Fruit fly (Drosophila melanogaster) whole organism: ENCODE results near the gene CSN1a.
"Not testable (repeated sequence)": the region's sequence is repeated elsewhere in the genome, so short reads cannot be mapped to it uniquely, and the experiment has no call there.

Experiments used
- CG8478 ChIP-seq: fragments of >200 bp; optimal IDR thresholded peaks from 2 replicates; lab custom pipeline; 2018; ENCODE audit warnings: inconsistent platforms
- Dll ChIP-seq: fragments of >200 bp; optimal IDR thresholded peaks from 2 replicates; lab custom pipeline; 2017
- EcR ChIP-seq, 2 experiments: fragments of >200 bp; optimal IDR thresholded peaks; 2 replicates each; lab custom pipeline; 2017; ENCODE audit warnings: missing biosample characterization in 2 of 2, missing genetic modification characterization in 2 of 2, missing genetic modification reagents in 2 of 2
- pan ChIP-seq: fragments of >200 bp; optimal IDR thresholded peaks from 2 replicates; lab custom pipeline; 2017
- psq ChIP-seq: fragments of >200 bp; optimal IDR thresholded peaks from 2 replicates; lab custom pipeline; 2017
- usp ChIP-seq: fragments of >200 bp; optimal IDR thresholded peaks from 2 replicates; lab custom pipeline; 2017; ENCODE audit warnings: missing biosample characterization, missing genetic modification characterization, mixed read lengths

CSN1a gene

DNA sequence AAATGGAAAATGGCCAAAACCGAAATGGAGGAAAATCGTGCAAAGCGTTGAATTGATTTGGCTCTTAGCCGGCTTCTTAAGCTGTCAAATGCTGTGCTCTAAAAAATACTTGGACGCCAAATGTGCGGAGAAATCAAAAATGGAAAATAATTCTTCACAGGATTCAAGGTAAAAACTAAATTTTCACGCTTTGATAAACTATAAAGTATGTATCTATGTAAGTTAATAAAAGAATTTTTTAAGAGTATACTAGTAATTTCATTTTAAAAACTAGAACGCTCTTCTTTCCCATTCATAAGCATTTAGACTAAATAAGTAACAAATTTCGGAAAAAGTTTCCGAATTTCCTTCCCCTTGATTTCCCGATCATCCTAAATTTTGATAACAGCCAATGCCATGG, at the start of gene CSN1a:
CSN1a (plus strand) TSS at position 301 of the 400 bp plus-strand sequence.
- TF ChIP-seq usp (GFP tag; lab: Kevin White, UChicago) = no peak
- no peak for TF ChIP-seq pan (lab: Kevin White, UChicago)
- no peak for TF ChIP-seq EcR (GFP tag; optimal IDR thresholded peaks at IDR 0.05; lab: Kevin White, UChicago)
- no peak for TF ChIP-seq psq
- no peak for TF ChIP-seq CG8478 (lab: Kevin White, UChicago)

DNA sequence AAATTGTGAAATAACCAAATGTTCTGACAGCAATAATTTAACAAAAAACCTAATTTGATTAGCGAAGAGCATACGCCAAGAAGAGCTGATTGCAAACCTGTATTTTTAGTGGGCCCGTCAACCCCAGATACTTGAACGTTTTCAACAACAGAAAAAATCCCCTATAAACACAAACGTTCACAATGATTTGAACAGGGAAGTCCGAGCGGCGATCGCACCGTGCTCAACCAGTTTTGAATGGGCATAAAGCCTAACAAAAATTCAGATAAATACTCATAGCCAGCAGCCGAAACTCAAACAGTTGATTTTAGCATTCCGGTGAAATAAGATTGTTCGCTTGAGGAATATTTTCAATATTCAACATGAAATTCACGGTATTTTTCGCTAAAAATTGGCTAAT, 49.1 kb upstream of the CSN1a start, which contains the start of gene CG34165:
CG34165 (plus strand) TSS at position 284 of the 400 bp plus-strand sequence.
- TF ChIP-seq usp (GFP tag; lab: Kevin White, UChicago) (no peak), Dll (lab: Kevin White, UChicago) (no peak), psq (no peak), pan (lab: Kevin White, UChicago) (no peak), EcR (GFP tag; optimal IDR thresholded peaks at IDR 0.05; lab: Kevin White, UChicago) (no peak), CG8478 (lab: Kevin White, UChicago) (no peak)

DNA sequence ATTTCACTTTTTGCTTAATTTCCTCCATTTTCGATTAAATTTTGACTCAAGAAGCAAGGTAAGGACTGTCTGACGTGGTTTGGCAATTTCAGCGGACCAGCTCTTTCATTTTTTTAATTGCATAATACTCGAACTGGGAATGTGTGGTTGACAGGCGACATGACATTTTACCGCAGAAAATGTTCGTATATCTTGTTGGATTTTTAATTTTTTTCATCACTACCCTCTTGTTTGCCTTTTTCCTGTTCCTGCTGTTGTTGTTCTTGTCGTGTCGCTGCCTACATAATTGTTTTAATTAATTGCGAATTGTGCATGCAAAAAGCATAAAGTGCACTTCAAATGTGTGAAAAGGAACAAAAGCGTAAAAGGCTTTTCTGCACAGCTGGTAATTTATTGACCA, 32.5 kb upstream of the CSN1a start, which contains the start of gene CG42685:
CG42685 (minus strand) TSS at position 101 of the 400 bp plus-strand sequence.
- no peak for TF ChIP-seq EcR (GFP tag; optimal IDR thresholded peaks at IDR 0.05; lab: Kevin White, UChicago)
- TF ChIP-seq CG8478 (lab: Kevin White, UChicago) = no peak
- TF ChIP-seq pan (lab: Kevin White, UChicago) = no peak
- TF ChIP-seq psq = no peak
- TF ChIP-seq Dll (lab: Kevin White, UChicago) = no peak
- TF ChIP-seq usp (GFP tag; lab: Kevin White, UChicago) = no peak

DNA sequence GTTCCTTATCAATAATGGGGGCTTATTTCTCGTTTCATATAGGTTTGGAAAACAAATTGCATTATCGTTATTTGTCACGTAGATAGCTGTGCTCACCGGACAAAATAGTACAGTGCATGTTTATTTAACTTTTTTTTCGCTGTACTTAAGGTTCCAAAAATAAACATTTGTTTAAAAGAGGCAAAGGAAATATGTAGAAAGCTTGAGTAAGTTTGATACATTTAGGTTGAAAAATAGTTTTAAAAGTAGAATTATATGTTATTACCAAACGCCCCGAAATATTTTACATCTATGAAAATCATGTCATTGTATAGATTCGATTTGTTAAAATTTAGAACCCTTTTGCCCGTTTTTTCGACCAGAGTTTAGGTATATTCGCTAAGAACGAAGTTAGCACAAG, 27.0 kb upstream of the CSN1a start, which contains the start of gene CG31835:
CG31835 (plus strand) TSS at position 301 of the 400 bp plus-strand sequence.
- TF ChIP-seq Dll, pan, CG8478 (lab: Kevin White, UChicago): not testable (repeated sequence)

DNA sequence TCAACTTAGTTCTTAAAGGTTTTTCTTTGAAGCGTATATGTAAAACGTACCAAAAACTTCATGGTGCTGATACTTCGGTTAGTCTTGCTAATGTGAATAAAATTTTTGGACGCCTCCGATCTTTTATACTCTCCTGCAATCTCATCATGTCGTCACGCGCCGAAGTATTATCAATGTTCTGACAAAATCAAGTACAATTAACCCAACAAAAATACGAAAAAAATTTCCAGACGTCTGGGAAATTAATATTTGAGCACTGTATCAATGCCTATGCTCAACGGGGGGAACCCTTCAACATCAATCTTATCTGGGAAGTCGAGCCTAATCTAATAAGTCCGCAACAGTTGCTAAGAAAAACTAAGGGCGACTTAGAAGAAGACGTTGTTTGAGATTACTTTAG, 24.9 kb upstream of the CSN1a start, which contains the start of gene CG31775:
CG31775 (minus strand) TSS at position 101 of the 400 bp plus-strand sequence.
- TF ChIP-seq psq; CG8478 (lab: Kevin White, UChicago); usp (GFP tag; lab: Kevin White, UChicago): not testable (repeated sequence)

DNA sequence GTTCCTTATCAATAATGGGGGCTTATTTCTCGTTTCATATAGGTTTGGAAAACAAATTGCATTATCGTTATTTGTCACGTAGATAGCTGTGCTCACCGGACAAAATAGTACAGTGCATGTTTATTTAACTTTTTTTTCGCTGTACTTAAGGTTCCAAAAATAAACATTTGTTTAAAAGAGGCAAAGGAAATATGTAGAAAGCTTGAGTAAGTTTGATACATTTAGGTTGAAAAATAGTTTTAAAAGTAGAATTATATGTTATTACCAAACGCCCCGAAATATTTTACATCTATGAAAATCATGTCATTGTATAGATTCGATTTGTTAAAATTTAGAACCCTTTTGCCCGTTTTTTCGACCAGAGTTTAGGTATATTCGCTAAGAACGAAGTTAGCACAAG, 23.0 kb upstream of the CSN1a start, which contains the start of gene CG42585:
CG42585 (plus strand) TSS at position 301 of the 400 bp plus-strand sequence.
- TF ChIP-seq EcR (GFP tag; optimal IDR thresholded peaks at IDR 0.05; lab: Kevin White, UChicago); pan (lab: Kevin White, UChicago); Dll (lab: Kevin White, UChicago): not testable (repeated sequence)

DNA sequence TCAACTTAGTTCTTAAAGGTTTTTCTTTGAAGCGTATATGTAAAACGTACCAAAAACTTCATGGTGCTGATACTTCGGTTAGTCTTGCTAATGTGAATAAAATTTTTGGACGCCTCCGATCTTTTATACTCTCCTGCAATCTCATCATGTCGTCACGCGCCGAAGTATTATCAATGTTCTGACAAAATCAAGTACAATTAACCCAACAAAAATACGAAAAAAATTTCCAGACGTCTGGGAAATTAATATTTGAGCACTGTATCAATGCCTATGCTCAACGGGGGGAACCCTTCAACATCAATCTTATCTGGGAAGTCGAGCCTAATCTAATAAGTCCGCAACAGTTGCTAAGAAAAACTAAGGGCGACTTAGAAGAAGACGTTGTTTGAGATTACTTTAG, 20.8 kb upstream of the CSN1a start, which contains the start of gene CG42586:
CG42586 (minus strand) TSS at position 101 of the 400 bp plus-strand sequence.
- not testable (repeated sequence) for TF ChIP-seq EcR (GFP tag; optimal IDR thresholded peaks at IDR 0.05; lab: Kevin White, UChicago); psq; CG8478 (lab: Kevin White, UChicago)

DNA sequence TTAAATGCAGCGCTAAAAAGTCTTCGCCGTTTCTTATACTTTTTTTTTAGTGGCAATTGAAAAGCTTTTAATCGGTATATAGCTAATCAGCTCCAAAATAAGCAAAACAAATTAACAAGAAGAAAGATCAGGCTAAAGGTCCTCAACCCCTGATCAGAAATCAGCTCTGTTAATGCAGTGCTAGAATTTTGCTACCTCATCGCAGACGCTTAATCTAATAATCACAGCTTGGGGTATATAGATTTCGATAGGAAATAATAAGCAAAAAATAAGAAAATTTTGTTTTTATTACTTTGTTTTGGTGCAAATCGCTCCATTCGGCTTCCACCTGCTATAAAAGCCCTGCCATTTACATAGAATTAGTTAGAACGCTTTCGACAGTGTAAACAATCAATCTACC, 19.7 kb upstream of the CSN1a start, which contains the start of gene CG34166:
CG34166 (plus strand) TSS at position 301 of the 400 bp plus-strand sequence.
- not testable (repeated sequence) for TF ChIP-seq CG8478 (lab: Kevin White, UChicago); pan (lab: Kevin White, UChicago); psq

DNA sequence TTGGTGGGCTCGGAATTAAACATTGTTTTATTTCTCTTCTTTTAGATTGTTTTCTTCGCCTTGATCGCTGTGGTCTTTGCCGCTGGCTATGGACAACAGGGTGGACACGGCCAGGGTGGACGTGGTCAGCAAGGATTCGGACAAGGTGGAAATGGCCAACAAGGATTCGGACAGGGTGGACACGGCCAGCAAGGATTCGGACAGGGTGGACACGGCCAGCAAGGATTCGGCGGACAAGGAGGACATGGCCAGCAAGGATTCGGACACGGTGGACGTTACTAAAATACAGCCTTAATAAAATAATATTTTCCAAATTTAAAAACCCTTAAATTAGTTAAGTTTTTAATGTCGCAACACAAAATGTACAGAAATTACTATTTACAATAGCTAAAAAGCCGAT, 19.2 kb upstream of the CSN1a start:
- TF ChIP-seq usp (GFP tag; lab: Kevin White, UChicago) (no peak), CG8478 (lab: Kevin White, UChicago) (no peak), Dll (lab: Kevin White, UChicago) (no peak), pan (lab: Kevin White, UChicago) (no peak), EcR (GFP tag; optimal IDR thresholded peaks at IDR 0.05; lab: Kevin White, UChicago) (no peak), psq (no peak)

DNA sequence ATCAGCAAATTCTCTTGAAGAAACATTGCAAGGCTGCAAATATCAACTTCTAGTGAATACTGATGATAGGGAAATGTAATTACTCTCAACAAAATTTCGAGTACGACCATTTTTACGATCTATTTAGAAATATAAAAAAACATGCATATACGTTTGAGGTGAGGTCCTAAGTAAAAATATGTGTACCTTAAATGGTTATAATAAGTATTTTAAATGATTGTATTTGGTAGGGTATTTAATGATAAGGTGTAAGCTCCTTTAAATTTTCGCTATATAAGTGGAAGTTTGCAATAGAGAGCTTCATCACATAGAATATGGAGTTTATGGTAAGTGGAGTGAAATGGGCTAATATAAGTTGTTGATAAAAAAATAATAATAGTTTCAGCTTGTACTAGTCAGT, 18.4 kb upstream of the CSN1a start, which contains the start of gene CG42681:
CG42681 (plus strand) TSS at position 301 of the 400 bp plus-strand sequence.
- TF ChIP-seq EcR (GFP tag; optimal IDR thresholded peaks at IDR 0.05; lab: Kevin White, UChicago) = no peak
- no peak for TF ChIP-seq CG8478 (lab: Kevin White, UChicago)
- no peak for TF ChIP-seq psq
- no peak for TF ChIP-seq usp (GFP tag; lab: Kevin White, UChicago)
- no peak for TF ChIP-seq Dll (lab: Kevin White, UChicago)

DNA sequence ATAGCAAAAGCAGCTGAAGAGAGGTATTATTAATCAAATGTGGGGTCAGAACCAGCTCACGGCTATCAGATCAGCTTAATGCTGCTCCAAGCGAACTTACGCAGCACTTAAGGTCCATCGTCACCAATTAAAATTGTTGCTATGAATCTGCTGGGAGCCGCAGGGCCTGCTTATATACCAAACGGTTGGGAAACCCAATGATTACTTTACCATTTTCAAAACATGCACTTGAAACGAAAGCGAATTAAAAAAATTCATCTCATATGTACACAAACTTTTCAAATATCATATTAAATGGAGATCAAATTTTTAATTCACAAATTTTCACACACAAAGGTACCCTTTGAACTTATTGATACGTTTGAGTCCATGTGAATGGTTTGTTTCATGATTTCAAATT, 17.5 kb upstream of the CSN1a start, which contains the start of gene CG42587:
CG42587 (minus strand) TSS at position 143 of the 400 bp plus-strand sequence.
- TF ChIP-seq EcR (GFP tag; optimal IDR thresholded peaks at IDR 0.05; lab: Kevin White, UChicago) (no peak), psq (no peak), CG8478 (lab: Kevin White, UChicago) (no peak), usp (GFP tag; lab: Kevin White, UChicago) (no peak), Dll (lab: Kevin White, UChicago) (no peak), pan (lab: Kevin White, UChicago) (no peak)

DNA sequence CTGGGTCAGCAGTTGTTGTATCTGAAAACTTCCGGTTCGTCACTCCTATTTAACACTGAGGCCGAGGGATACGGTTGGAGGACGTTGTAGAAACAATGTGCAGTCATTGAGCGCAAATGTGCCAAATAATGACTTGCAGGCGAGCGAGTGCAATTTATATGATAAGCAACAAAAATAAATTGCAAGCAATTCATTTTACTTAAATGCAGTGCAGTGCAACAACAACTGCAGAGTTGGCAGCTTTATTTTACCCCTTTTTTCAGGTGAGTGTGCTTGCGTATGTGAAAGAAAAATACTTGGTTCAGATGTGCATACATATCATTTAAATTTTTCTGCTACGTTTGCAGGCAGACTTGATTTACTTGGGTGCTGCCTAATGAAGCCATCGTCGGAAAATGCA, 16.5 kb upstream of the CSN1a start:
- TF ChIP-seq CG8478 (lab: Kevin White, UChicago) = no peak
- no peak for TF ChIP-seq EcR (GFP tag; optimal IDR thresholded peaks at IDR 0.05; lab: Kevin White, UChicago)
- TF ChIP-seq Dll (lab: Kevin White, UChicago) = no peak
- no peak for TF ChIP-seq usp (GFP tag; lab: Kevin White, UChicago)
- no peak for TF ChIP-seq psq
- TF ChIP-seq pan (lab: Kevin White, UChicago) = no peak
